Fruit fly (Drosophila melanogaster): ENCODE measurements around the gene CG32187.

- TF ChIP-seq psq (optimal IDR thresholded peaks at IDR 0.05) (no peak), Dll (optimal IDR thresholded peaks at IDR 0.05) (no peak), CG8478 (optimal IDR thresholded peaks at IDR 0.05) (no peak), pan (optimal IDR thresholded peaks at IDR 0.05) (no peak), EcR (GFP tag; optimal IDR thresholded peaks at IDR 0.05) (no peak), usp (GFP tag; optimal IDR thresholded peaks at IDR 0.05) (no peak)
Observed at dm6 chr3L:17791067-17791466, 15.1 kb downstream of the CG32187 start.

All from whole organism.